Worm (Caenorhabditis elegans): ENCODE data around the gene C14C10.2.

Gene C14C10.2

DNA sequence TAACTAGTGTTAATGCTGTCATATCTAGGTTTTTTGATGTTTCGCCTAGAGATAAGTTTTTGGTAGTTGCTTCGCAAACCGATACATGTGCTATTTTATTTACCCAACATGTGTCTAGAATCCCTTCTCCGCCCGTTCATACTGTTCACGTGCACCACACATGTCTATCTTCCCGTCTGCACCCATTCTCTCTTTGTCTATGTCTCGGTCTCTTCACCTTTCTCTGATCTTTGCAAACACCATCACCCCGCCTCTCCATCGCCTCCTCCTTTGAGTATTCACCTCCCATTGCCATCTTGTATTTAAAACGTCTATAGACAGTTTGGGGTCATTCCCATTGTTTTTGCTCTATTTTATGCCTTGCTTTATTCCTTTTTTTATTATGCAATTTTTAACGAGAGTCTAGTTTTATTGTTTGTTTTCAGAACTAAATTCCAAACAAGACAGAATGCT is 45.0 kb upstream of the C14C10.2 start, which contains the start of gene F56H9.2 (continued):
- peak; percentile 94 for TF ChIP-seq unc-130 (tag; optimal IDR thresholded peaks at IDR 0.05)
- TF ChIP-seq lin-39 (tag; optimal IDR thresholded peaks at IDR 0.05) = peak; percentile 10
- peak; percentile 61 for TF ChIP-seq xbp-1 (tag; optimal IDR thresholded peaks at IDR 0.05)
- TF ChIP-seq ces-1 (GFP tag; optimal IDR thresholded peaks at IDR 0.05) = no peak
- peak; percentile 89 for TF ChIP-seq elt-2 (tag; optimal IDR thresholded peaks at IDR 0.05)
- TF ChIP-seq lin-13 (GFP tag; optimal IDR thresholded peaks at IDR 0.05) = peak; percentile 8
- TF ChIP-seq fkh-10 (GFP tag; optimal IDR thresholded peaks at IDR 0.05) = no peak
- TF ChIP-seq lsy-2 (tag; optimal IDR thresholded peaks at IDR 0.05) = peak; percentile 53 to 77
- no peak for TF ChIP-seq zip-4 (GFP tag; optimal IDR thresholded peaks at IDR 0.05)
- TF ChIP-seq tbx-2 (tag; optimal IDR thresholded peaks at IDR 0.05) = peak; percentile 83
- TF ChIP-seq jun-1 (tag; optimal IDR thresholded peaks at IDR 0.05) = peak; percentile 62
- no peak for TF ChIP-seq F16B12.6 (tag; optimal IDR thresholded peaks at IDR 0.05)
- peak; percentile 58 for TF ChIP-seq nhr-77 (tag; optimal IDR thresholded peaks at IDR 0.05)
- TF ChIP-seq ceh-88 (GFP tag; IDR thresholded peaks at IDR 0.05) = no peak
- TF ChIP-seq efl-3 (GFP tag; optimal IDR thresholded peaks at IDR 0.05) = no peak
- TF ChIP-seq mab-9 (GFP tag; IDR thresholded peaks at IDR 0.05) = no peak
- TF ChIP-seq dsc-1 (tag; optimal IDR thresholded peaks at IDR 0.05) = peak; percentile 82
- peak; percentile 24 to 34 (median 29) for TF ChIP-seq dpl-1 (GFP tag; optimal IDR thresholded peaks at IDR 0.05)
- peak; percentile 46 for TF ChIP-seq unc-86 (tag; optimal IDR thresholded peaks at IDR 0.05)
- TF ChIP-seq C16A3.4 (tag; optimal IDR thresholded peaks at IDR 0.05) = peak; percentile 41
- peak in 3 of 6 experiments; percentile 68 to 92 (median 70) for TF ChIP-seq elt-3 (tag; optimal IDR thresholded peaks at IDR 0.05)
- TF ChIP-seq skn-1 (tag; optimal IDR thresholded peaks at IDR 0.05) = peak; percentile 65
- TF ChIP-seq nhr-237 (tag; optimal IDR thresholded peaks at IDR 0.05) = no peak
- TF ChIP-seq nhr-28 (tag; optimal IDR thresholded peaks at IDR 0.05) = no peak
- TF ChIP-seq vab-15 (tag; optimal IDR thresholded peaks at IDR 0.05) = no peak
- no peak for TF ChIP-seq sptf-1 (tag; optimal IDR thresholded peaks at IDR 0.05)
- peak; percentile 94 for TF ChIP-seq nhr-19 (GFP tag; conservative IDR thresholded peaks at IDR 0.05)
- TF ChIP-seq lin-15B (tag; optimal IDR thresholded peaks at IDR 0.05) = no peak
- TF ChIP-seq irx-1 (tag; optimal IDR thresholded peaks at IDR 0.05) = peak; percentile 59
- TF ChIP-seq hlh-17 (GFP tag; optimal IDR thresholded peaks at IDR 0.05; ENCODE audit: borderline replicate concordance) = no peak
- peak; percentile 36 for TF ChIP-seq ama-1 (optimal IDR thresholded peaks at IDR 0.05)
- TF ChIP-seq hlh-4 (tag; optimal IDR thresholded peaks at IDR 0.05) = no peak

DNA sequence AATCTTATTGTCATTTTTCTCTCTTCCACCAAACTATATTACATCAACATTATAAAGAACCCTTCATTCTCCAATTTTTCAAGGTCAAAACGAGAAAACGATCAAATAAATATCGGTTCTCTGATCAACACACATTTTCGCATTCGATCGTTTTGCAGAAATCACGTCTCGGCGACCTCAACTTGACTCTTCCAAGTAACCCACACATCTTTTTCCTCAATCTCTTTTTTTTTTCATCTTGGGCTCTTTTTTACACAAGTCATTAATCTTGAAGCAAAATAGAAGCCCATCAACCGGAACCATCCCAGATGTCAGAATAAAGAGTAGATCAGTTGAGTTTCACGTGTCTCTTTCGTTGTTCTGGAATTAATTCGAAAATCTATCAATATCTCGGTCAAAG is 44.0 kb upstream of the C14C10.2 start:
- TF ChIP-seq nhr-71 (tag; optimal IDR thresholded peaks at IDR 0.05) = peak; percentile 91
- TF ChIP-seq unc-130 (tag; optimal IDR thresholded peaks at IDR 0.05) = peak; percentile 27
- TF ChIP-seq aha-1 (tag; optimal IDR thresholded peaks at IDR 0.05) = peak; percentile 33
- TF ChIP-seq nhr-20 (tag; optimal IDR thresholded peaks at IDR 0.05) = peak; percentile 82
- TF ChIP-seq fkh-4 (tag; optimal IDR thresholded peaks at IDR 0.05; ENCODE audit: borderline replicate concordance) = peak; percentile 78
- peak; percentile 12 for TF ChIP-seq nhr-47 (tag; optimal IDR thresholded peaks at IDR 0.05)
- TF ChIP-seq lin-14 (GFP tag; optimal IDR thresholded peaks at IDR 0.05) = peak; percentile 87
- TF ChIP-seq swsn-7 (tag; optimal IDR thresholded peaks at IDR 0.05) = peak; percentile 27
- peak; percentile 85 for TF ChIP-seq nhr-85 (tag)
- TF ChIP-seq tlp-1 (tag; optimal IDR thresholded peaks at IDR 0.05) = no peak
- peak; percentile 22 to 49 for TF ChIP-seq lsy-2 (tag; optimal IDR thresholded peaks at IDR 0.05)
- peak; percentile 54 for TF ChIP-seq blmp-1 (tag; optimal IDR thresholded peaks at IDR 0.05)
- TF ChIP-seq tbx-2 (tag; optimal IDR thresholded peaks at IDR 0.05) = peak; percentile 21
- no peak for TF ChIP-seq ceh-88 (GFP tag; IDR thresholded peaks at IDR 0.05)
- TF ChIP-seq lin-39 (tag; optimal IDR thresholded peaks at IDR 0.05) = peak; percentile 54
- no peak for TF ChIP-seq nhr-76 (tag; optimal IDR thresholded peaks at IDR 0.05)
- TF ChIP-seq C16A3.4 (tag; optimal IDR thresholded peaks at IDR 0.05) = peak; percentile 23
- TF ChIP-seq rnt-1 (tag; optimal IDR thresholded peaks at IDR 0.05) = peak; percentile 88
- peak in 1 of 2 experiments; percentile 3 for TF ChIP-seq mdl-1 (tag; optimal IDR thresholded peaks at IDR 0.05)
- peak in 2 of 6 experiments; percentile 13 to 39 for TF ChIP-seq elt-3 (tag; optimal IDR thresholded peaks at IDR 0.05)
- no peak for TF ChIP-seq efl-1 (optimal IDR thresholded peaks at IDR 0.05)
- TF ChIP-seq efl-1 (GFP tag; optimal IDR thresholded peaks at IDR 0.05 in 1 of 2) = peak in 1 of 2 experiments; percentile 36
- no peak for TF ChIP-seq ets-5 (GFP tag; IDR thresholded peaks at IDR 0.05)
- peak; percentile 93 for TF ChIP-seq dsc-1 (tag; optimal IDR thresholded peaks at IDR 0.05)
- TF ChIP-seq nhr-19 (GFP tag; conservative IDR thresholded peaks at IDR 0.05) = peak; percentile 83
- no peak for TF ChIP-seq sptf-1 (tag; optimal IDR thresholded peaks at IDR 0.05)
- TF ChIP-seq mef-2 (tag; optimal IDR thresholded peaks at IDR 0.05) = peak; percentile 60
- no peak for TF ChIP-seq hlh-17 (GFP tag; optimal IDR thresholded peaks at IDR 0.05; ENCODE audit: borderline replicate concordance)
- TF ChIP-seq sox-4 (tag; optimal IDR thresholded peaks at IDR 0.05) = no peak
- peak; percentile 15 for TF ChIP-seq irx-1 (tag; optimal IDR thresholded peaks at IDR 0.05)
- TF ChIP-seq lir-3 (tag; optimal IDR thresholded peaks at IDR 0.05; ENCODE audit: poor library complexity) = no peak

Measured in whole organism, L1 larva.